Fruit fly (Drosophila melanogaster) whole organism, embryonic: ENCODE data around the gene Rtc1.

Source experiments
- ATbp ChIP-seq: fragments of 200-800 bp; sonication (Bioruptor generic); optimal IDR thresholded peaks from 2 replicates; lab custom pipeline; 2017; ENCODE audit warnings: missing biosample characterization, mild to moderate bottlenecking, missing genetic modification characterization, missing genetic modification reagents
- Abd-B ChIP-seq: fragments of 200-800 bp; sonication (Bioruptor generic); optimal IDR thresholded peaks from 2 replicates; lab custom pipeline; 2018; ENCODE audit warnings: missing biosample characterization, mild to moderate bottlenecking, missing genetic modification characterization, moderate library complexity
- Atf6 ChIP-seq: fragments of 200-800 bp; sonication (Bioruptor generic); IDR thresholded peaks from 2 replicates; pipeline ENCODE4 v1.3.6; 2022; ENCODE audit warnings: missing biosample characterization, missing genetic modification characterization
- BtbVII ChIP-seq: fragments of 200-800 bp; sonication (Bioruptor generic); optimal IDR thresholded peaks from 3 replicates; lab custom pipeline; 2017; ENCODE audit warnings: missing biosample characterization, mild to moderate bottlenecking, missing genetic modification characterization
- Bteb2 ChIP-seq: fragments of 200-800 bp; sonication (Bioruptor generic); optimal IDR thresholded peaks from 2 replicates; lab custom pipeline; 2016; ENCODE audit warnings: missing biosample characterization, missing genetic modification characterization
- CG12299 ChIP-seq: fragments of 200-800 bp; sonication (Bioruptor generic); optimal IDR thresholded peaks from 2 replicates; lab custom pipeline; 2018; ENCODE audit warnings: missing biosample characterization, mild to moderate bottlenecking, missing genetic modification characterization
- CG13287 ChIP-seq: fragments of 200-800 bp; sonication (Bioruptor generic); IDR thresholded peaks from 2 replicates; pipeline ENCODE4 v1.3.6; 2022; ENCODE audit warnings: missing biosample characterization, missing genetic modification characterization; ENCODE audit not compliant: partially characterized antibody
- CG14014 ChIP-seq: fragments of 200-800 bp; sonication (Bioruptor generic); IDR thresholded peaks from 2 replicates; pipeline ENCODE4 v1.3.6; 2022; ENCODE audit warnings: missing biosample characterization, missing genetic modification characterization
- CG15696 ChIP-seq: fragments of 200-800 bp; sonication (Bioruptor generic); optimal IDR thresholded peaks from 2 replicates; lab custom pipeline; 2019; ENCODE audit warnings: missing biosample characterization, mild to moderate bottlenecking, missing genetic modification characterization, moderate library complexity
- CG1603 ChIP-seq: fragments of 200-800 bp; sonication (Bioruptor generic); optimal IDR thresholded peaks from 2 replicates; lab custom pipeline; 2019; ENCODE audit warnings: missing biosample characterization, mild to moderate bottlenecking, missing genetic modification characterization, moderate library complexity
- CG1647 ChIP-seq: fragments of 200-800 bp; sonication (Bioruptor generic); optimal IDR thresholded peaks from 3 replicates; lab custom pipeline; 2016; ENCODE audit warnings: missing biosample characterization, missing genetic modification characterization
- CG6175 ChIP-seq: fragments of 200-800 bp; sonication (Bioruptor generic); IDR thresholded peaks from 3 replicates; pipeline ENCODE4 v1.3.6; 2022; ENCODE audit warnings: missing biosample characterization, missing genetic modification characterization
- CG6683 ChIP-seq: fragments of 200-800 bp; sonication (Bioruptor generic); optimal IDR thresholded peaks from 2 replicates; lab custom pipeline; 2017; ENCODE audit warnings: missing biosample characterization, mild to moderate bottlenecking, missing genetic modification characterization, missing genetic modification reagents
- CG6813 ChIP-seq: fragments of 200-800 bp; sonication (Bioruptor generic); optimal IDR thresholded peaks from 2 replicates; lab custom pipeline; 2017; ENCODE audit warnings: missing biosample characterization, missing genetic modification characterization, mild to moderate bottlenecking, moderate library complexity, missing genetic modification reagents
- CHES-1-like ChIP-seq: fragments of 200-800 bp; sonication (Bioruptor generic); optimal IDR thresholded peaks from 2 replicates; lab custom pipeline; 2016; ENCODE audit warnings: missing biosample characterization, missing genetic modification characterization
- CTCF ChIP-seq: fragments of 200-800 bp; sonication (Bioruptor generic); optimal IDR thresholded peaks from 2 replicates; lab custom pipeline; 2017; ENCODE audit warnings: missing biosample characterization, mild to moderate bottlenecking, missing genetic modification characterization, moderate library complexity
- CoRest ChIP-seq: fragments of 200-800 bp; sonication (Bioruptor generic); optimal IDR thresholded peaks from 3 replicates; lab custom pipeline; 2018; ENCODE audit warnings: missing biosample characterization, mild to moderate bottlenecking, missing genetic modification characterization, moderate library complexity
- CrebB ChIP-seq: fragments of 200-800 bp; sonication (Bioruptor generic); optimal IDR thresholded peaks from 3 replicates; lab custom pipeline; 2018; ENCODE audit warnings: missing biosample characterization, mild to moderate bottlenecking, missing genetic modification characterization
- Doc2 ChIP-seq: fragments of 200-800 bp; sonication (Bioruptor generic); IDR thresholded peaks from 2 replicates; pipeline ENCODE4 v1.3.6; 2022; ENCODE audit warnings: missing biosample characterization, missing genetic modification characterization
- Drgx ChIP-seq: fragments of 200-800 bp; sonication (Bioruptor generic); IDR thresholded peaks from 2 replicates; pipeline ENCODE4 v1.3.6; 2022; ENCODE audit warnings: missing biosample characterization, missing genetic modification characterization
- Elba2 ChIP-seq: fragments of 200-800 bp; sonication (Bioruptor generic); optimal IDR thresholded peaks from 3 replicates; lab custom pipeline; 2016; ENCODE audit warnings: missing biosample characterization, missing genetic modification characterization
- Ets65A ChIP-seq: fragments of 200-800 bp; sonication (Bioruptor generic); peaks from one replicate; lab custom pipeline; 2016; ENCODE audit warnings: missing biosample characterization, missing genetic modification characterization
- Fer1 ChIP-seq: fragments of 200-800 bp; sonication (Bioruptor generic); optimal IDR thresholded peaks from 2 replicates; lab custom pipeline; 2017; ENCODE audit warnings: missing biosample characterization, mild to moderate bottlenecking, missing genetic modification characterization
- HLH54F ChIP-seq: fragments of 200-800 bp; sonication (Bioruptor generic); optimal IDR thresholded peaks from 3 replicates; lab custom pipeline; 2016; ENCODE audit warnings: missing biosample characterization, missing genetic modification characterization
- Nf-YA ChIP-seq: fragments of 200-800 bp; sonication (Bioruptor generic); IDR thresholded peaks from 2 replicates; pipeline ENCODE4 v1.3.6; 2022; ENCODE audit warnings: missing biosample characterization, missing genetic modification characterization
- Nf-YB ChIP-seq: fragments of 200-800 bp; sonication (Bioruptor generic); optimal IDR thresholded peaks from 3 replicates; lab custom pipeline; 2019; ENCODE audit warnings: missing biosample characterization, mild to moderate bottlenecking, missing genetic modification characterization, moderate library complexity
- TFAM ChIP-seq: fragments of 200-800 bp; sonication (Bioruptor generic); optimal IDR thresholded peaks from 2 replicates; lab custom pipeline; 2017; ENCODE audit warnings: missing biosample characterization, missing genetic modification characterization, inconsistent platforms
- Taf1 ChIP-seq: fragments of 200-800 bp; sonication (Bioruptor generic); IDR thresholded peaks from 2 replicates; pipeline ENCODE4 v1.3.6; 2022; ENCODE audit warnings: missing biosample characterization, missing genetic modification characterization
- Trl ChIP-seq, 3 experiments: fragments of >200 bp in 2 of 3; fragments of 200-800 bp in 1 of 3; sonication (Bioruptor generic) in 1 of 3; optimal IDR thresholded peaks; 2 replicates in 1 of 3; 3 replicates in 2 of 3; lab custom pipeline; 2016 to 2017; ENCODE audit warnings: missing biosample characterization in 1 of 3, missing genetic modification characterization in 1 of 3
- ac ChIP-seq: fragments of 200-800 bp; sonication (Bioruptor generic); optimal IDR thresholded peaks from 3 replicates; lab custom pipeline; 2017; ENCODE audit warnings: missing biosample characterization, mild to moderate bottlenecking, missing genetic modification characterization
- chm ChIP-seq: fragments of 200-800 bp; sonication (Bioruptor generic); IDR thresholded peaks from 2 replicates; pipeline ENCODE4 v1.3.6; 2022; ENCODE audit warnings: missing biosample characterization, missing genetic modification characterization
- crc ChIP-seq: fragments of 200-800 bp; sonication (Bioruptor generic); optimal IDR thresholded peaks from 2 replicates; lab custom pipeline; 2016; ENCODE audit warnings: missing biosample characterization, missing genetic modification characterization
- crol ChIP-seq: fragments of 200-800 bp; sonication (Bioruptor generic); IDR thresholded peaks from 2 replicates; pipeline ENCODE4 v1.3.6; 2022; ENCODE audit warnings: missing biosample characterization, missing genetic modification characterization
- dimm ChIP-seq: fragments of 200-800 bp; sonication (Bioruptor generic); IDR thresholded peaks from 2 replicates; pipeline ENCODE4 v1.3.6; 2022; ENCODE audit warnings: missing biosample characterization, missing genetic modification characterization
- ems ChIP-seq: fragments of 200-800 bp; sonication (Bioruptor generic); optimal IDR thresholded peaks from 3 replicates; lab custom pipeline; 2016; ENCODE audit warnings: missing biosample characterization, missing genetic modification characterization
- en ChIP-seq: fragments of 200-800 bp; sonication (Bioruptor generic); optimal IDR thresholded peaks from 2 replicates; lab custom pipeline; 2016; ENCODE audit warnings: missing biosample characterization, missing genetic modification characterization
- esg ChIP-seq: fragments of 200-800 bp; sonication (Bioruptor generic); conservative IDR thresholded peaks from 2 replicates; pipeline ENCODE4 v1.3.6; 2022; ENCODE audit warnings: missing biosample characterization, missing genetic modification characterization
- eve ChIP-seq, 2 experiments: fragments of >200 bp; optimal IDR thresholded peaks; 2 replicates each; lab custom pipeline; 2017; ENCODE audit warnings: missing biosample characterization in 2 of 2, missing genetic modification characterization in 2 of 2
- gem ChIP-seq: fragments of 200-800 bp; sonication (Bioruptor generic); optimal IDR thresholded peaks from 2 replicates; lab custom pipeline; 2019; ENCODE audit warnings: missing biosample characterization, mild to moderate bottlenecking, missing genetic modification characterization, moderate library complexity
- gt ChIP-seq: fragments of 200-800 bp; sonication (Bioruptor generic); IDR thresholded peaks from 2 replicates; pipeline ENCODE4 v1.3.6; 2022; ENCODE audit warnings: missing biosample characterization, missing genetic modification characterization
- hb ChIP-seq: fragments of 200-800 bp; sonication (Bioruptor generic); IDR thresholded peaks from 3 replicates; pipeline ENCODE4 v1.3.6; 2022; ENCODE audit warnings: missing biosample characterization, missing genetic modification characterization; ENCODE audit not compliant: partially characterized antibody
- kni ChIP-seq: fragments of 200-800 bp; sonication (Bioruptor generic); optimal IDR thresholded peaks from 3 replicates; lab custom pipeline; 2017; ENCODE audit warnings: mild to moderate bottlenecking, missing biosample characterization, missing genetic modification reagents, missing genetic modification characterization
- pfk ChIP-seq: fragments of 200-800 bp; sonication (Bioruptor generic); optimal IDR thresholded peaks from 2 replicates; lab custom pipeline; 2018; ENCODE audit warnings: missing biosample characterization, mild to moderate bottlenecking, missing genetic modification characterization, moderate library complexity
- rib ChIP-seq: fragments of 200-800 bp; sonication (Bioruptor generic); IDR thresholded peaks from 2 replicates; pipeline ENCODE4 v1.3.6; 2022; ENCODE audit warnings: missing biosample characterization, missing genetic modification characterization
- schlank ChIP-seq: fragments of 200-800 bp; sonication (Bioruptor generic); optimal IDR thresholded peaks from 2 replicates; lab custom pipeline; 2018; ENCODE audit warnings: missing biosample characterization, mild to moderate bottlenecking, missing genetic modification characterization
- scrt ChIP-seq: fragments of 200-800 bp; sonication (Bioruptor generic); optimal IDR thresholded peaks from 2 replicates; lab custom pipeline; 2018; ENCODE audit warnings: missing biosample characterization, mild to moderate bottlenecking, missing genetic modification characterization, moderate library complexity
- sim ChIP-seq: fragments of 200-800 bp; sonication (Bioruptor generic); IDR thresholded peaks from 2 replicates; pipeline ENCODE4 v1.3.6; 2022; ENCODE audit warnings: missing biosample characterization, missing genetic modification characterization
- sr ChIP-seq: fragments of 200-800 bp; sonication (Bioruptor generic); IDR thresholded peaks from 3 replicates; pipeline ENCODE4 v1.3.6; 2022; ENCODE audit warnings: missing biosample characterization, missing genetic modification characterization
- trem ChIP-seq: fragments of 200-800 bp; optimal IDR thresholded peaks from 3 replicates; lab custom pipeline; 2019; ENCODE audit warnings: missing biosample characterization, mild to moderate bottlenecking, missing genetic modification characterization, moderate library complexity
- wek ChIP-seq: fragments of 200-800 bp; sonication (Bioruptor generic); optimal IDR thresholded peaks from 3 replicates; lab custom pipeline; 2018; ENCODE audit warnings: missing biosample characterization, mild to moderate bottlenecking, missing genetic modification characterization, moderate library complexity
- zfh2 ChIP-seq: fragments of 200-800 bp; sonication (Bioruptor generic); optimal IDR thresholded peaks from 2 replicates; lab custom pipeline; 2016; ENCODE audit warnings: missing biosample characterization, missing genetic modification characterization

Gene Rtc1

DNA sequence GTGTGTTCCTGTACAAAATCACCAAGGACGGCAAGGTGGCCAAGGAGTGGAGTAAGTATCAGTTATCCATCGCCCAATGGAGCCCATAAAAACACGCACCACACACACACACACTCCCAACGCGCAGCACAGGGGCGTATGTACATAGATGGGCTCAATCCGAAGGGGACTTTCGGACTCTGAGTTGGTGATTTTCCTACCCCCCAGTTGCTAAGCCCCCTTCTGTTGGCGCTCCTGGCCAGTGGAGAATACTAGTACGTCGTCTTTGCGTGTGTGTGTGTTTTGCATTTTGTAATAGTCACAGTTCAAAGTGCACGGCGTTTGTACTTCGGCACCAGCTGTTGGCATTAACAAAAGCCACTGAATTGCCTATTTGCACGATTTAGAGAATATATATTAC is 16.9 kb upstream of the Rtc1 start (continued):
- peak; percentile 40 for TF ChIP-seq scrt
- peak; percentile 57 for TF ChIP-seq CG15696 (tag; lab: Kevin White, UChicago)
- TF ChIP-seq Atf6 = peak; percentile 63
- peak; percentile 80 for TF ChIP-seq ATbp (GFP tag; lab: Kevin White, UChicago)
- no peak for TF ChIP-seq Trl (optimal IDR thresholded peaks at IDR 0.05; lab: Kevin White, UChicago)
- TF ChIP-seq Trl (GFP tag; optimal IDR thresholded peaks at IDR 0.05; lab: Kevin White, UChicago) = peak; percentile 82
- 0 out of 2 replicates have a peak, but pooled peaks have one; percentile 15 for TF ChIP-seq crol (GFP tag; lab: Robert Waterston, UW)
- no peak for TF ChIP-seq en (GFP tag; lab: Kevin White, UChicago)
- no peak for TF ChIP-seq Nf-YB (GFP tag; lab: Kevin White, UChicago)
- peak; percentile 62 for TF ChIP-seq CrebB (tag; lab: Kevin White, UChicago)
- TF ChIP-seq sim (GFP tag; lab: Robert Waterston, UW) = no peak
- peak; percentile 81 for TF ChIP-seq chm
- TF ChIP-seq CG6813 (GFP tag; lab: Kevin White, UChicago) = peak; percentile 83
- peak; percentile 35 for TF ChIP-seq wek (GFP tag; lab: Kevin White, UChicago)
- peak; percentile 60 for TF ChIP-seq CoRest
- peak; percentile 70 for TF ChIP-seq CG1647
- no peak for TF ChIP-seq kni (GFP tag; lab: Kevin White, UChicago)
- TF ChIP-seq dimm (GFP tag; lab: Robert Waterston, UW) = no peak; the same call in 1 of the 2 replicates
- TF ChIP-seq trem (tag; lab: Kevin White, UChicago) = no peak
- peak; percentile 87 for TF ChIP-seq CG1603 (tag; lab: Kevin White, UChicago)
- peak; percentile 55 for TF ChIP-seq CG6683
- no peak for TF ChIP-seq Elba2 (GFP tag; lab: Kevin White, UChicago)
- TF ChIP-seq CG14014 (GFP tag; lab: Robert Waterston, UW) = peak; percentile 89
- TF ChIP-seq hb (GFP tag; lab: Robert Waterston, UW) = no peak
- peak; percentile 62 for TF ChIP-seq schlank (tag; lab: Kevin White, UChicago)
- peak; percentile 56 for TF ChIP-seq Bteb2 (GFP tag; lab: Kevin White, UChicago)
- TF ChIP-seq BtbVII (GFP tag; lab: Kevin White, UChicago) = peak; percentile 65
- no peak for TF ChIP-seq eve (GFP tag; optimal IDR thresholded peaks at IDR 0.05; lab: Kevin White, UChicago)
- peak; percentile 5 for TF ChIP-seq crc (GFP tag; lab: Kevin White, UChicago)
- TF ChIP-seq gem (tag; lab: Kevin White, UChicago) = peak; percentile 81
- TF ChIP-seq rib (GFP tag; lab: Robert Waterston, UW) = peak; percentile 34; the same call in 1 of the 2 replicates
- peak; percentile 51; the same call in 1 of the 2 replicates for TF ChIP-seq gt (GFP tag; lab: Robert Waterston, UW)
- peak; percentile 74; the same call in 2 of the 3 replicates for TF ChIP-seq CG6175
- no peak for TF ChIP-seq CG13287
- TF ChIP-seq Doc2 = no peak
- no peak for TF ChIP-seq CTCF
- TF ChIP-seq pfk (GFP tag; lab: Kevin White, UChicago) = peak; percentile 38
- peak; percentile 86 for TF ChIP-seq zfh2 (GFP tag; lab: Kevin White, UChicago)
- peak; percentile 22 for TF ChIP-seq Abd-B (GFP tag; lab: Kevin White, UChicago)
- TF ChIP-seq HLH54F (GFP tag; lab: Kevin White, UChicago) = peak; percentile 84
- TF ChIP-seq Nf-YA = peak; percentile 33; the same call in 1 of the 2 replicates
- TF ChIP-seq Fer1 = peak; percentile 80
- peak; percentile 92 for TF ChIP-seq Drgx
- TF ChIP-seq TFAM = no peak
- TF ChIP-seq CHES-1-like (GFP tag; lab: Kevin White, UChicago) = peak; percentile 83
- peak; percentile 97 for TF ChIP-seq Ets65A (GFP tag; lab: Kevin White, UChicago)
- peak; percentile 57; the same call in 1 of the 2 replicates for TF ChIP-seq Taf1 (GFP tag; lab: Robert Waterston, UW)
- no peak for TF ChIP-seq ac (GFP tag; lab: Kevin White, UChicago)
- TF ChIP-seq ems = peak; percentile 42
- TF ChIP-seq esg (GFP tag; lab: Robert Waterston, UW) = peak; percentile 59; the same call in 1 of the 2 replicates
- peak; percentile 59; the same call in 1 of the 3 replicates for TF ChIP-seq sr
- peak; percentile 70 for TF ChIP-seq CG12299 (tag; lab: Kevin White, UChicago)
